Fruit fly (Drosophila melanogaster) whole organism, prepupa: Measurements from ENCODE around the gene CG14778.

Experiments
- Blimp-1 ChIP-seq: fragments of 200-800 bp; sonication (Bioruptor generic); optimal IDR thresholded peaks from 3 replicates; lab custom pipeline; 2017; ENCODE audit warnings: missing biosample characterization, missing genetic modification characterization, mild to moderate bottlenecking, moderate library complexity, missing genetic modification reagents
- CG3032 ChIP-seq: fragments of 200-800 bp; optimal IDR thresholded peaks from 2 replicates; lab custom pipeline; 2019; ENCODE audit warnings: missing biosample characterization, mild to moderate bottlenecking, missing genetic modification characterization, moderate library complexity
- CG6808 ChIP-seq: fragments of 200-800 bp; sonication (Bioruptor generic); optimal IDR thresholded peaks from 3 replicates; lab custom pipeline; 2017; ENCODE audit warnings: missing biosample characterization, missing genetic modification characterization, mild to moderate bottlenecking, moderate library complexity, missing genetic modification reagents
- Eip75B ChIP-seq: fragments of 200-800 bp; sonication (Bioruptor generic); optimal IDR thresholded peaks from 3 replicates; lab custom pipeline; 2016; ENCODE audit warnings: missing biosample characterization, missing genetic modification characterization
- acj6 ChIP-seq: fragments of 200-800 bp; sonication (Bioruptor generic); optimal IDR thresholded peaks from 3 replicates; lab custom pipeline; 2016; ENCODE audit warnings: missing biosample characterization, missing genetic modification characterization

dm6 chrX:1476436-1476835 lies 9.1 kb downstream of the CG14778 start:
- TF ChIP-seq Blimp-1 (GFP tag; lab: Kevin White, UChicago) = no peak
- no peak for TF ChIP-seq CG6808 (GFP tag; lab: Kevin White, UChicago)
- no peak for TF ChIP-seq CG3032
- no peak for TF ChIP-seq acj6 (GFP tag; lab: Kevin White, UChicago)
- TF ChIP-seq Eip75B (GFP tag; lab: Kevin White, UChicago) = no peak
